Worm (Caenorhabditis elegans) whole organism, L2 larva: ENCODE data around the gene nfi-1.

Source experiments
- C34F6.9 ChIP-seq: fragments of 150-350 bp; optimal IDR thresholded peaks from 2 replicates; lab custom pipeline; 2014; ENCODE audit warnings: missing biosample characterization, missing genetic modification characterization
- F13H6.1 ChIP-seq: sonication (generic microtip); optimal IDR thresholded peaks from 2 replicates; lab custom pipeline; 2016; ENCODE audit warnings: missing genetic modification characterization, missing compliant biosample characterization
- R02D3.7 ChIP-seq: fragments of 150-350 bp; optimal IDR thresholded peaks from 2 replicates; lab custom pipeline; 2014; ENCODE audit warnings: missing biosample characterization, missing genetic modification characterization
- Y55F3AM.14 ChIP-seq: fragments of 200-800 bp; sonication (Bioruptor generic); optimal IDR thresholded peaks from 2 replicates; lab custom pipeline; 2018; ENCODE audit warnings: mild to moderate bottlenecking, missing genetic modification characterization, missing compliant biosample characterization
- ZK546.5 ChIP-seq: sonication (generic microtip); optimal IDR thresholded peaks from 2 replicates; lab custom pipeline; 2017; ENCODE audit warnings: missing biosample characterization, missing genetic modification characterization
- alr-1 ChIP-seq: fragments of 150-350 bp; optimal IDR thresholded peaks from 2 replicates; lab custom pipeline; 2014; ENCODE audit warnings: missing biosample characterization, missing genetic modification characterization
- aly-2 ChIP-seq: fragments of 150-350 bp; optimal IDR thresholded peaks from 2 replicates; lab custom pipeline; 2014; ENCODE audit warnings: missing biosample characterization, missing genetic modification characterization
- ama-1 ChIP-seq: fragments of 150-350 bp; optimal IDR thresholded peaks from 2 replicates; lab custom pipeline; 2018; ENCODE audit warnings: inconsistent platforms
- blmp-1 ChIP-seq: sonication (generic microtip); optimal IDR thresholded peaks from 2 replicates; lab custom pipeline; 2017; ENCODE audit warnings: missing genetic modification characterization, mild to moderate bottlenecking, missing compliant biosample characterization, antibody characterized with exemption, moderate library complexity; ENCODE audit not compliant: insufficient read depth
- ceh-16 ChIP-seq: fragments of 150-350 bp; optimal IDR thresholded peaks from 2 replicates; lab custom pipeline; 2014; ENCODE audit warnings: missing biosample characterization, missing genetic modification characterization
- ceh-82 ChIP-seq: fragments of 150-350 bp; optimal IDR thresholded peaks from 2 replicates; lab custom pipeline; 2014; ENCODE audit warnings: missing biosample characterization, missing genetic modification characterization
- crh-2 ChIP-seq: sonication (generic microtip); optimal IDR thresholded peaks from 2 replicates; lab custom pipeline; 2017; ENCODE audit warnings: missing biosample characterization, missing genetic modification characterization
- dmd-4 ChIP-seq: sonication (generic microtip); optimal IDR thresholded peaks from 2 replicates; lab custom pipeline; 2017; ENCODE audit warnings: missing biosample characterization, missing genetic modification characterization
- egl-27 ChIP-seq: sonication (generic microtip); optimal IDR thresholded peaks from 3 replicates; lab custom pipeline; 2017; ENCODE audit warnings: missing biosample characterization, missing genetic modification reagents, missing genetic modification characterization
- elt-1 ChIP-seq: fragments of 150-350 bp; optimal IDR thresholded peaks from 2 replicates; lab custom pipeline; 2014; ENCODE audit warnings: missing biosample characterization, missing genetic modification characterization
- elt-3 ChIP-seq: sonication (generic microtip); optimal IDR thresholded peaks from 2 replicates; lab custom pipeline; 2017; ENCODE audit warnings: missing biosample characterization, missing genetic modification characterization
- fos-1 ChIP-seq: fragments of 150-350 bp; optimal IDR thresholded peaks from 2 replicates; lab custom pipeline; 2014; ENCODE audit warnings: missing biosample characterization, missing genetic modification characterization
- gmeb-1 ChIP-seq: fragments of 150-350 bp; optimal IDR thresholded peaks from 2 replicates; lab custom pipeline; 2014; ENCODE audit warnings: missing biosample characterization, missing genetic modification characterization
- lin-11 ChIP-seq: fragments of 150-350 bp; sonication (generic microtip); optimal IDR thresholded peaks from 2 replicates; lab custom pipeline; 2014; ENCODE audit warnings: missing biosample characterization, missing genetic modification characterization, inconsistent platforms, mixed read lengths
- lin-13 ChIP-seq: fragments of 150-350 bp; optimal IDR thresholded peaks from 2 replicates; lab custom pipeline; 2014; ENCODE audit warnings: missing biosample characterization, missing genetic modification reagents, missing genetic modification characterization
- lin-39 ChIP-seq: fragments of 150-350 bp; optimal IDR thresholded peaks from 2 replicates; lab custom pipeline; 2014; ENCODE audit warnings: missing biosample characterization, missing genetic modification reagents, missing genetic modification characterization
- lsy-2 ChIP-seq, 2 experiments: fragments of 150-350 bp in 1 of 2; sonication (generic microtip) in 1 of 2; optimal IDR thresholded peaks; 2 replicates each; lab custom pipeline; 2014 to 2017; ENCODE audit warnings: missing biosample characterization in 2 of 2, missing genetic modification characterization in 2 of 2
- mab-5 ChIP-seq: fragments of 150-350 bp; optimal IDR thresholded peaks from 2 replicates; lab custom pipeline; 2014; ENCODE audit warnings: missing biosample characterization, missing genetic modification characterization
- mbf-1 ChIP-seq: sonication (generic microtip); optimal IDR thresholded peaks from 2 replicates; lab custom pipeline; 2017; ENCODE audit warnings: missing biosample characterization, missing genetic modification characterization
- mdl-1 ChIP-seq, 2 experiments: fragments of 150-350 bp in 1 of 2; sonication (generic microtip) in 1 of 2; optimal IDR thresholded peaks; 2 replicates each; lab custom pipeline; 2017; ENCODE audit warnings: missing biosample characterization in 2 of 2, missing genetic modification characterization in 2 of 2
- nhr-10 ChIP-seq: sonication (generic microtip); optimal IDR thresholded peaks from 2 replicates; lab custom pipeline; 2017; ENCODE audit warnings: missing biosample characterization, missing genetic modification characterization
- nhr-11 ChIP-seq: fragments of 150-350 bp; optimal IDR thresholded peaks from 2 replicates; lab custom pipeline; 2014; ENCODE audit warnings: missing biosample characterization, missing genetic modification characterization
- nhr-12 ChIP-seq: fragments of 150-350 bp; optimal IDR thresholded peaks from 2 replicates; lab custom pipeline; 2014; ENCODE audit warnings: missing biosample characterization, missing genetic modification characterization
- nhr-129 ChIP-seq: fragments of 150-350 bp; optimal IDR thresholded peaks from 2 replicates; lab custom pipeline; 2014; ENCODE audit warnings: missing biosample characterization, missing genetic modification characterization
- nhr-21 ChIP-seq: fragments of 150-350 bp; optimal IDR thresholded peaks from 2 replicates; lab custom pipeline; 2014; ENCODE audit warnings: missing biosample characterization, missing genetic modification characterization
- nhr-23 ChIP-seq: fragments of 150-350 bp; optimal IDR thresholded peaks from 2 replicates; lab custom pipeline; 2014; ENCODE audit warnings: missing biosample characterization, missing genetic modification reagents, missing genetic modification characterization
- nhr-237 ChIP-seq: fragments of 150-350 bp; optimal IDR thresholded peaks from 2 replicates; lab custom pipeline; 2014; ENCODE audit warnings: missing biosample characterization, missing genetic modification characterization
- nhr-25 ChIP-seq: fragments of 150-350 bp; sonication (generic microtip); optimal IDR thresholded peaks from 3 replicates; lab custom pipeline; 2014; ENCODE audit warnings: missing biosample characterization, missing genetic modification characterization
- nhr-6 ChIP-seq: fragments of 150-350 bp; optimal IDR thresholded peaks from 2 replicates; lab custom pipeline; 2014; ENCODE audit warnings: missing biosample characterization, missing genetic modification characterization
- nhr-77 ChIP-seq: fragments of 150-350 bp; optimal IDR thresholded peaks from 2 replicates; lab custom pipeline; 2014; ENCODE audit warnings: missing biosample characterization, missing genetic modification characterization
- peb-1 ChIP-seq: fragments of 150-350 bp; optimal IDR thresholded peaks from 2 replicates; lab custom pipeline; 2014; ENCODE audit warnings: missing biosample characterization, missing genetic modification characterization
- sem-4 ChIP-seq: fragments of 150-350 bp; optimal IDR thresholded peaks from 2 replicates; lab custom pipeline; 2014; ENCODE audit warnings: missing biosample characterization, missing genetic modification reagents, missing genetic modification characterization
- skn-1 ChIP-seq: sonication (generic microtip); optimal IDR thresholded peaks from 2 replicates; lab custom pipeline; 2017; ENCODE audit warnings: missing biosample characterization, missing genetic modification characterization
- sma-3 ChIP-seq: sonication (generic microtip); optimal IDR thresholded peaks from 2 replicates; lab custom pipeline; 2016; ENCODE audit warnings: missing genetic modification reagents, missing genetic modification characterization, missing compliant biosample characterization
- sma-9 ChIP-seq, 2 experiments: fragments of 150-350 bp in 1 of 2; sonication (generic microtip) in 1 of 2; optimal IDR thresholded peaks; 2 replicates each; lab custom pipeline; 2014 to 2016; ENCODE audit warnings: missing genetic modification characterization in 2 of 2, mild to moderate bottlenecking in 1 of 2, missing biosample characterization in 1 of 2, missing compliant biosample characterization in 1 of 2, missing genetic modification reagents in 1 of 2, moderate library complexity in 1 of 2
- snpc-4 ChIP-seq: fragments of 150-350 bp; optimal IDR thresholded peaks from 2 replicates; lab custom pipeline; 2014; ENCODE audit warnings: missing biosample characterization, missing genetic modification characterization
- unc-39 ChIP-seq: fragments of 150-350 bp; optimal IDR thresholded peaks from 2 replicates; lab custom pipeline; 2014; ENCODE audit warnings: missing biosample characterization, missing genetic modification characterization
- unc-55 ChIP-seq: fragments of 150-350 bp; sonication (generic microtip); optimal IDR thresholded peaks from 3 replicates; lab custom pipeline; 2014; ENCODE audit warnings: missing biosample characterization, missing genetic modification reagents, missing genetic modification characterization
- unc-62 ChIP-seq: fragments of 150-350 bp; optimal IDR thresholded peaks from 2 replicates; lab custom pipeline; 2014; ENCODE audit warnings: missing biosample characterization, missing genetic modification reagents, missing genetic modification characterization
- zag-1 ChIP-seq: fragments of 150-350 bp; optimal IDR thresholded peaks from 2 replicates; lab custom pipeline; 2014; ENCODE audit warnings: missing biosample characterization, missing genetic modification characterization
- ztf-1 ChIP-seq: fragments of 200-800 bp; sonication (Bioruptor generic); conservative IDR thresholded peaks from 2 replicates; pipeline ENCODE4 v1.3.6; 2022; ENCODE audit warnings: missing genetic modification characterization, missing compliant biosample characterization
- ztf-11 ChIP-seq: sonication (generic microtip); optimal IDR thresholded peaks from 2 replicates; lab custom pipeline; 2017; ENCODE audit warnings: missing biosample characterization, missing genetic modification characterization
- ztf-4 ChIP-seq: fragments of 150-350 bp; optimal IDR thresholded peaks from 2 replicates; lab custom pipeline; 2014; ENCODE audit warnings: missing biosample characterization, missing genetic modification characterization

Gene nfi-1

ce11 chrII:7529078-7529683 lies 8.8 kb upstream of the nfi-1 start, which contains the start of gene ZK1290.5:
ZK1290.5 (plus strand) TSS chrII:7529643.
- TF ChIP-seq elt-1 (tag; lab: Kevin White, UChicago) (no peak), gmeb-1 (peak; percentile 62), unc-62 (GFP tag; lab: Kevin White, UChicago) (peak; percentile 18), lsy-2 (tag; optimal IDR thresholded peaks at IDR 0.05; lab: Kevin White, UChicago) (peak; percentile 28 to 89), ztf-1 (GFP tag; lab: Robert Waterston, UW) (no peak), sem-4 (tag; lab: Kevin White, UChicago) (peak; percentile 79), nhr-11 (tag; lab: Kevin White, UChicago) (no peak), mdl-1 (tag; optimal IDR thresholded peaks at IDR 0.05; lab: Kevin White, UChicago) (peak; percentile 74 to 90), alr-1 (no peak), mbf-1 (no peak), nhr-6 (peak; percentile 84), nhr-10 (tag; lab: Kevin White, UChicago) (peak; percentile 52), blmp-1 (tag; lab: Kevin White, UChicago) (peak; percentile 71), nhr-237 (tag; lab: Kevin White, UChicago) (no peak), ztf-11 (tag; lab: Kevin White, UChicago) (no peak), nhr-77 (tag; lab: Kevin White, UChicago) (no peak), sma-9 (GFP tag; optimal IDR thresholded peaks at IDR 0.05; lab: Kevin White, UChicago) (peak; percentile 98), sma-9 (tag; optimal IDR thresholded peaks at IDR 0.05; lab: Kevin White, UChicago) (peak; percentile 18), unc-55 (peak; percentile 68), fos-1 (tag; lab: Kevin White, UChicago) (peak; percentile 87), aly-2 (tag; lab: Kevin White, UChicago) (no peak), C34F6.9 (tag; lab: Kevin White, UChicago) (peak; percentile 96), F13H6.1 (tag; lab: Kevin White, UChicago) (peak; percentile 95), ama-1 (no peak), egl-27 (tag; lab: Kevin White, UChicago) (peak; percentile 92), ceh-82 (tag; lab: Kevin White, UChicago) (no peak), lin-13 (peak; percentile 47), zag-1 (tag; lab: Kevin White, UChicago) (peak; percentile 53), Y55F3AM.14 (GFP tag; lab: Kevin White, UChicago) (peak; percentile 69), dmd-4 (no peak), R02D3.7 (tag; lab: Kevin White, UChicago) (no peak), ZK546.5 (no peak), elt-3 (tag; lab: Kevin White, UChicago) (no peak), snpc-4 (tag; lab: Kevin White, UChicago) (peak; percentile 18), nhr-12 (no peak), nhr-129 (peak; percentile 93), skn-1 (tag; lab: Kevin White, UChicago) (peak; percentile 62), ztf-4 (tag; lab: Kevin White, UChicago) (peak; percentile 84), nhr-25 (tag; lab: Kevin White, UChicago) (peak; percentile 91), lin-39 (tag; lab: Kevin White, UChicago) (no peak), lin-11 (tag; lab: Kevin White, UChicago) (no peak), unc-39 (tag; lab: Kevin White, UChicago) (no peak), crh-2 (tag; lab: Kevin White, UChicago) (peak; percentile 98), ceh-16 (tag; lab: Kevin White, UChicago) (no peak), sma-3 (GFP tag; lab: Kevin White, UChicago) (peak; percentile 97), nhr-23 (tag; lab: Kevin White, UChicago) (no peak), peb-1 (no peak), mab-5 (tag; lab: Kevin White, UChicago) (peak; percentile 27), nhr-21 (tag; lab: Kevin White, UChicago) (peak; percentile 94)
